Worm (Caenorhabditis elegans) whole organism, young adult: ENCODE results near the gene fbxb-75.

Experiments used
- B0019.2 ChIP-seq: fragments of 200-800 bp; sonication (Bioruptor generic); conservative IDR thresholded peaks from 2 replicates; pipeline ENCODE4 v1.3.6; 2022; ENCODE audit warnings: missing genetic modification reagents, missing genetic modification characterization, missing compliant biosample characterization
- B0261.1 ChIP-seq: sonication (generic microtip); optimal IDR thresholded peaks from 2 replicates; lab custom pipeline; 2016; ENCODE audit warnings: mild to moderate bottlenecking, missing genetic modification characterization, moderate library complexity, missing compliant biosample characterization
- D2030.7 ChIP-seq: fragments of 200-800 bp; sonication (Bioruptor generic); IDR thresholded peaks from 2 replicates; pipeline ENCODE4 v1.3.6; 2022; ENCODE audit warnings: missing genetic modification reagents, missing genetic modification characterization, missing compliant biosample characterization
- F22D6.2 ChIP-seq: sonication (generic microtip); optimal IDR thresholded peaks from 2 replicates; lab custom pipeline; 2016; ENCODE audit warnings: mild to moderate bottlenecking, missing genetic modification characterization, missing compliant biosample characterization
- F23B12.7 ChIP-seq: sonication (generic microtip); optimal IDR thresholded peaks from 2 replicates; lab custom pipeline; 2017; ENCODE audit warnings: missing genetic modification characterization, mild to moderate bottlenecking, missing compliant biosample characterization, antibody characterized with exemption, moderate library complexity; ENCODE audit not compliant: insufficient read depth
- F49E8.2 ChIP-seq: sonication (generic microtip); optimal IDR thresholded peaks from 3 replicates; lab custom pipeline; 2017; ENCODE audit warnings: missing genetic modification characterization, mild to moderate bottlenecking, missing compliant biosample characterization, antibody characterized with exemption, moderate library complexity; ENCODE audit not compliant: insufficient read depth
- K12H6.12 ChIP-seq: fragments of 200-800 bp; sonication (Bioruptor generic); optimal IDR thresholded peaks from 2 replicates; lab custom pipeline; 2018; ENCODE audit warnings: mild to moderate bottlenecking, missing genetic modification characterization, missing compliant biosample characterization
- T07F8.4 ChIP-seq: sonication (generic microtip); optimal IDR thresholded peaks from 2 replicates; lab custom pipeline; 2016; ENCODE audit warnings: mild to moderate bottlenecking, missing genetic modification characterization, moderate library complexity, missing compliant biosample characterization
- ZK185.1 ChIP-seq: sonication (generic microtip); optimal IDR thresholded peaks from 2 replicates; lab custom pipeline; 2016; ENCODE audit warnings: mild to moderate bottlenecking, missing genetic modification characterization, missing compliant biosample characterization; ENCODE audit not compliant: poor library complexity, severe bottlenecking
- akir-1 ChIP-seq: fragments of 200-800 bp; sonication (Bioruptor generic); optimal IDR thresholded peaks from 2 replicates; lab custom pipeline; 2018; ENCODE audit warnings: mild to moderate bottlenecking, missing genetic modification characterization, moderate library complexity, missing compliant biosample characterization
- atf-7 ChIP-seq: sonication (generic microtip); optimal IDR thresholded peaks from 2 replicates; lab custom pipeline; 2017; ENCODE audit warnings: mild to moderate bottlenecking, missing genetic modification characterization, missing compliant biosample characterization
- attf-5 ChIP-seq: fragments of 200-800 bp; sonication (Bioruptor generic); optimal IDR thresholded peaks from 2 replicates; lab custom pipeline; 2018; ENCODE audit warnings: mild to moderate bottlenecking, missing genetic modification characterization, missing compliant biosample characterization
- ccch-3 ChIP-seq: fragments of 200-800 bp; sonication (Bioruptor generic); optimal IDR thresholded peaks from 2 replicates; lab custom pipeline; 2018; ENCODE audit warnings: mild to moderate bottlenecking, missing genetic modification characterization, missing compliant biosample characterization
- cebp-1 ChIP-seq, 2 experiments: fragments of 200-800 bp in 1 of 2; sonication (Bioruptor generic) in 1 of 2; sonication (generic microtip) in 1 of 2; IDR thresholded peaks in 1 of 2; optimal IDR thresholded peaks in 1 of 2; 2 replicates each; pipeline versions ENCODE4 v1.3.6 to Lab custom; 2017 to 2022; ENCODE audit warnings: missing compliant biosample characterization in 2 of 2, missing genetic modification characterization in 2 of 2, mild to moderate bottlenecking in 1 of 2, missing genetic modification reagents in 1 of 2, moderate library complexity in 1 of 2
- ceh-100 ChIP-seq: fragments of 200-800 bp; sonication (Bioruptor generic); IDR thresholded peaks from 2 replicates; pipeline ENCODE4 v1.3.6; 2022; ENCODE audit warnings: missing genetic modification reagents, missing genetic modification characterization, missing compliant biosample characterization
- ceh-40 ChIP-seq: fragments of 200-800 bp; sonication (Bioruptor generic); IDR thresholded peaks from 2 replicates; pipeline ENCODE4 v1.3.6; 2022; ENCODE audit warnings: missing genetic modification characterization, missing compliant biosample characterization
- ceh-91 ChIP-seq: fragments of 200-800 bp; sonication (Bioruptor generic); IDR thresholded peaks from 2 replicates; pipeline ENCODE4 v1.3.6; 2022; ENCODE audit warnings: missing genetic modification reagents, missing genetic modification characterization, missing compliant biosample characterization
- chd-7 ChIP-seq: sonication (generic microtip); optimal IDR thresholded peaks from 2 replicates; lab custom pipeline; 2016; ENCODE audit warnings: mild to moderate bottlenecking, missing genetic modification characterization, moderate library complexity, missing compliant biosample characterization
- dox-1 ChIP-seq: fragments of 200-800 bp; sonication (Bioruptor generic); IDR thresholded peaks from 2 replicates; pipeline ENCODE4 v1.3.6; 2022; ENCODE audit warnings: missing genetic modification reagents, missing genetic modification characterization, missing compliant biosample characterization
- egl-18 ChIP-seq: fragments of 200-800 bp; sonication (Bioruptor generic); IDR thresholded peaks from 2 replicates; pipeline ENCODE4 v1.3.6; 2022; ENCODE audit warnings: missing genetic modification reagents, missing genetic modification characterization, missing compliant biosample characterization
- egl-44 ChIP-seq: fragments of 200-800 bp; sonication (Bioruptor generic); IDR thresholded peaks from 2 replicates; pipeline ENCODE4 v1.3.6; 2022; ENCODE audit warnings: missing genetic modification reagents, missing genetic modification characterization, missing compliant biosample characterization
- egrh-3 ChIP-seq: fragments of 200-800 bp; sonication (Bioruptor generic); IDR thresholded peaks from 2 replicates; pipeline ENCODE4 v1.3.6; 2022; ENCODE audit warnings: missing genetic modification reagents, missing genetic modification characterization, missing compliant biosample characterization
- ekl-4 ChIP-seq: fragments of 200-800 bp; sonication (Bioruptor generic); IDR thresholded peaks from 2 replicates; pipeline ENCODE4 v1.3.6; 2022; ENCODE audit warnings: missing genetic modification reagents, missing genetic modification characterization, missing compliant biosample characterization
- ets-4 ChIP-seq: fragments of 200-800 bp; sonication (Bioruptor generic); optimal IDR thresholded peaks from 2 replicates; lab custom pipeline; 2018; ENCODE audit warnings: mild to moderate bottlenecking, missing genetic modification characterization, missing compliant biosample characterization
- fkh-3 ChIP-seq: sonication (generic microtip); optimal IDR thresholded peaks from 2 replicates; lab custom pipeline; 2016; ENCODE audit warnings: mild to moderate bottlenecking, missing genetic modification characterization, missing compliant biosample characterization
- hlh-26 ChIP-seq: fragments of 200-800 bp; sonication (Bioruptor generic); conservative IDR thresholded peaks from 2 replicates; pipeline ENCODE4 v1.3.6; 2022; ENCODE audit warnings: missing genetic modification reagents, missing genetic modification characterization, missing compliant biosample characterization
- hmg-1.2 ChIP-seq: fragments of 200-800 bp; sonication (Bioruptor generic); IDR thresholded peaks from 2 replicates; pipeline ENCODE4 v1.3.6; 2022; ENCODE audit warnings: missing genetic modification reagents, missing genetic modification characterization, missing compliant biosample characterization
- lag-1 ChIP-seq: fragments of 200-800 bp; sonication (Bioruptor generic); IDR thresholded peaks from 2 replicates; pipeline ENCODE4 v1.3.6; 2022; ENCODE audit warnings: missing genetic modification reagents, missing genetic modification characterization, missing compliant biosample characterization
- lin-26 ChIP-seq: fragments of 200-800 bp; sonication (Bioruptor generic); IDR thresholded peaks from 2 replicates; pipeline ENCODE4 v1.3.6; 2022; ENCODE audit warnings: missing genetic modification reagents, missing genetic modification characterization, missing compliant biosample characterization
- madf-10 ChIP-seq: sonication (generic microtip); optimal IDR thresholded peaks from 2 replicates; lab custom pipeline; 2016; ENCODE audit warnings: mild to moderate bottlenecking, missing genetic modification characterization, missing compliant biosample characterization
- madf-3 ChIP-seq: fragments of 200-800 bp; sonication (Bioruptor generic); IDR thresholded peaks from 2 replicates; pipeline ENCODE4 v1.3.6; 2022; ENCODE audit warnings: missing genetic modification reagents, missing genetic modification characterization, missing compliant biosample characterization
- madf-8 ChIP-seq: fragments of 200-800 bp; sonication (Bioruptor generic); conservative IDR thresholded peaks from 2 replicates; pipeline ENCODE4 v1.3.6; 2022; ENCODE audit warnings: missing genetic modification reagents, missing genetic modification characterization, missing compliant biosample characterization
- mcd-1 ChIP-seq: fragments of 200-800 bp; sonication (Bioruptor generic); IDR thresholded peaks from 2 replicates; pipeline ENCODE4 v1.3.6; 2022; ENCODE audit warnings: missing genetic modification reagents, missing genetic modification characterization, missing compliant biosample characterization
- mxl-1 ChIP-seq: sonication (generic microtip); optimal IDR thresholded peaks from 2 replicates; lab custom pipeline; 2016; ENCODE audit warnings: missing genetic modification characterization, missing compliant biosample characterization
- nhr-120 ChIP-seq: fragments of 200-800 bp; sonication (Bioruptor generic); IDR thresholded peaks from 2 replicates; pipeline ENCODE4 v1.3.6; 2022; ENCODE audit warnings: missing genetic modification characterization, missing compliant biosample characterization
- nhr-80 ChIP-seq: sonication (generic microtip); optimal IDR thresholded peaks from 2 replicates; lab custom pipeline; 2016; ENCODE audit warnings: missing genetic modification characterization, missing compliant biosample characterization
- pbrm-1 ChIP-seq: fragments of 200-800 bp; sonication (Bioruptor generic); IDR thresholded peaks from 2 replicates; pipeline ENCODE4 v1.3.6; 2022; ENCODE audit warnings: missing genetic modification reagents, missing genetic modification characterization, missing compliant biosample characterization
- pha-4 ChIP-seq: fragments of 150-350 bp; sonication (generic microtip); optimal IDR thresholded peaks from 2 replicates; lab custom pipeline; 2014; ENCODE audit warnings: missing biosample characterization, missing genetic modification reagents, missing genetic modification characterization
- repo-1 ChIP-seq: sonication (generic microtip); optimal IDR thresholded peaks from 2 replicates; lab custom pipeline; 2017; ENCODE audit warnings: mild to moderate bottlenecking, missing genetic modification characterization, missing compliant biosample characterization
- sdz-38 ChIP-seq: sonication (generic microtip); optimal IDR thresholded peaks from 2 replicates; lab custom pipeline; 2016; ENCODE audit warnings: missing genotype, missing genetic modification characterization, missing compliant biosample characterization
- tbp1 ChIP-seq: fragments of 200-800 bp; sonication (Bioruptor generic); optimal IDR thresholded peaks from 2 replicates; lab custom pipeline; 2018; ENCODE audit warnings: mild to moderate bottlenecking, missing genetic modification characterization, missing compliant biosample characterization
- tlf-1 ChIP-seq: fragments of 200-800 bp; sonication (Bioruptor generic); optimal IDR thresholded peaks from 2 replicates; lab custom pipeline; 2018; ENCODE audit warnings: mild to moderate bottlenecking, missing genetic modification characterization, missing compliant biosample characterization
- xnd-1 ChIP-seq: sonication (generic microtip); optimal IDR thresholded peaks from 2 replicates; lab custom pipeline; 2016; ENCODE audit warnings: missing genotype, missing genetic modification reagents, missing genetic modification characterization, missing compliant biosample characterization
- zfh-2 ChIP-seq: fragments of 200-800 bp; sonication (Bioruptor generic); conservative IDR thresholded peaks from 2 replicates; pipeline ENCODE4 v1.3.6; 2022; ENCODE audit warnings: missing genetic modification reagents, missing genetic modification characterization, missing compliant biosample characterization
- zim-3 ChIP-seq: sonication (generic microtip); optimal IDR thresholded peaks from 2 replicates; lab custom pipeline; 2017; ENCODE audit warnings: mild to moderate bottlenecking, missing genetic modification characterization, moderate library complexity, missing compliant biosample characterization
- ztf-25 ChIP-seq: fragments of 200-800 bp; sonication (Bioruptor generic); IDR thresholded peaks from 2 replicates; pipeline ENCODE4 v1.3.6; 2022; ENCODE audit warnings: missing genetic modification reagents, missing genetic modification characterization, missing compliant biosample characterization
- ztf-6 ChIP-seq: fragments of 200-800 bp; sonication (Bioruptor generic); IDR thresholded peaks from 2 replicates; pipeline ENCODE4 v1.3.6; 2022; ENCODE audit warnings: missing genetic modification reagents, missing genetic modification characterization, missing compliant biosample characterization

The fbxb-75 gene

DNA sequence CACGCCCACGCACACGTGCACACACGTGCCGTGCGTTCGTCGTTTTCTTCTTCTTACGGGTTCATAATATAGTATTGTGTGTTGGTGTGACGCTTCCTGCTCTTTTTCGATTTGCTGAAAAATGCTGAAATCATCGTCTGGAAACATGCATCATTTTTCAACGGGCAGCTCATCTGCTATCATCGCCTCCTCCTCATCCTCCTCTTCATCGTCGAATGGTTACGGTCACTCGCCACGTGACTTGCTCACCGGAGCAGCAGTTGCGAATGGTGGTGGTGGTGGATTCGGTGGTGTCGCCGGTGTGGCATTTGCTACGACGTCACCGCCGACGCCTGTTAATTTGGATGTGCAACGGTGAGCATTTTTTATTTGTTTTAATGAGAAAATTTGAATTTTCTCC lies 32.3 kb downstream of the fbxb-75 start (continued):
- TF ChIP-seq ekl-4 = no peak
- TF ChIP-seq nhr-120 (GFP tag; lab: Robert Waterston, UW) = no peak
- no peak for TF ChIP-seq hlh-26
- TF ChIP-seq, all 124 proteins: peak for 12

DNA sequence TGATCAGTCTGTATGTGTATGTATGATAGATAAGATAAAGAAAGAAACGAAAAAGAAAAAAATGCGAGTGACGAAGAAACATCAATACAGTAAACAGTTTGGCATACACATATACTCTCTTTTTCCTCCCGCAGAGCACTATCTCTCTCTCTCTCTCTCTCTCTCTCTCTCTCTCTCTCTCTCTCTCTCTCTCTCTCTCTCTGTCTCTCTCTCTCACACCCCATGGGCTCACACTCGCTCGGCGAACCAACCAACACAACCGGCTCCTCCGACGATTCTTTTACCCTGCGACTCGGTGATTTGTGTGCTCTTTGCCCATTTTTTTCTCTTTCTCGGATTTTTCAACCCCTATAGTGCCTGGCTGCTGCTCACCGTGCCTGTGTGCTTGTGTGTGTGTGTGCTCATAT lies 33.9 kb downstream of the fbxb-75 start:
- peak; percentile 63 for TF ChIP-seq hmg-1.2 (GFP tag; lab: Robert Waterston, UW)
- TF ChIP-seq B0019.2 = no peak
- peak; percentile 21 for TF ChIP-seq atf-7 (tag; lab: Kevin White, UChicago)
- TF ChIP-seq F22D6.2 = no peak
- peak; percentile 69 for TF ChIP-seq mcd-1
- 0 out of 2 replicates have a peak, but pooled peaks have one; percentile 17 for TF ChIP-seq lin-26 (GFP tag; lab: Robert Waterston, UW)
- TF ChIP-seq egrh-3 (GFP tag; lab: Robert Waterston, UW) = peak; percentile 77
- TF ChIP-seq chd-7 = no peak
- TF ChIP-seq egl-44 = no peak
- peak; percentile 61 for TF ChIP-seq ZK185.1 (tag; lab: Kevin White, UChicago)
- TF ChIP-seq nhr-80 (tag; lab: Kevin White, UChicago) = peak; percentile 60
- no peak for TF ChIP-seq pha-4
- TF ChIP-seq cebp-1 (GFP tag; IDR thresholded peaks at IDR 0.05; lab: Robert Waterston, UW) = no peak
- TF ChIP-seq cebp-1 (tag; optimal IDR thresholded peaks at IDR 0.05; lab: Kevin White, UChicago) = peak; percentile 25
- TF ChIP-seq dox-1 (GFP tag; lab: Robert Waterston, UW) = peak; percentile 76
- TF ChIP-seq tbp1 (GFP tag; lab: Kevin White, UChicago) = peak; percentile 34
- peak; percentile 11 for TF ChIP-seq K12H6.12
- no peak for TF ChIP-seq F23B12.7
- TF ChIP-seq lag-1 (GFP tag; lab: Robert Waterston, UW) = no peak
- TF ChIP-seq mxl-1 (tag; lab: Kevin White, UChicago) = no peak
- TF ChIP-seq zim-3 (tag; lab: Kevin White, UChicago) = no peak
- TF ChIP-seq F49E8.2 (tag; lab: Kevin White, UChicago) = no peak
- TF ChIP-seq D2030.7 (GFP tag; lab: Robert Waterston, UW) = no peak
- peak; percentile 93 for TF ChIP-seq zfh-2 (GFP tag; lab: Robert Waterston, UW)
- peak; percentile 16 for TF ChIP-seq madf-10
- TF ChIP-seq ets-4 (GFP tag; lab: Kevin White, UChicago) = peak; percentile 6
- TF ChIP-seq attf-5 (GFP tag; lab: Kevin White, UChicago) = peak; percentile 13
- TF ChIP-seq madf-3 (GFP tag; lab: Robert Waterston, UW) = no peak

DNA sequence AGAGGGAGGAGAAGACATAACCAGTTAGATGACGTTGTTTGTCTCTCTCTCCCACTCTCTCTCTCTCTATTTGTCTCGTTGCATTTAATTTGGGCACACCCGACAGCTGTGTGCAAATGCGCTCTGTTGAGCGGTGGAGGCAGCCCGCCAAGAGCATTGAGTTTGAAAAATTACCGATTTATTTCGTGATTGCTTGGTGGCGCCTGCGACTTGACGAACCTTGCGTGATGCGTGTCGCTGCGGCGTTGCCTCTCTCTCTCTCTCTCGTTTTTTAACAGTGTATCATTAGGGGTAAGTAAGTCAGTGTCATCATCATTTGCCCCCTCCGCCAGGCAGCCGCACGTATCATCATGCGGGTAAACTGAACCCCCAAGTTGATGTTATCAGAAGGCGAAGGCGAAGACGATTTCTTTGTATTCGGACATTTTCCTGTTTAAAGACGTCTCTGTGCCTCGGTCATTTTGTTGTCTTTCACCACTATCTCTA lies 34.9 kb downstream of the fbxb-75 start:
- TF ChIP-seq hlh-26 = no peak
- TF ChIP-seq pbrm-1 (GFP tag; lab: Robert Waterston, UW) = 0 out of 2 replicates have a peak, but pooled peaks have one; percentile 41
- no peak for TF ChIP-seq ztf-25 (GFP tag; lab: Robert Waterston, UW)
- no peak for TF ChIP-seq tlf-1 (GFP tag; lab: Kevin White, UChicago)
- TF ChIP-seq akir-1 = peak; percentile 62
- no peak for TF ChIP-seq sdz-38 (tag; lab: Kevin White, UChicago)
- no peak for TF ChIP-seq madf-3 (GFP tag; lab: Robert Waterston, UW)
- no peak for TF ChIP-seq B0261.1
- no peak for TF ChIP-seq xnd-1 (tag; lab: Kevin White, UChicago)
- TF ChIP-seq lin-26 (GFP tag; lab: Robert Waterston, UW) = peak; percentile 54; the same call in 1 of the 2 replicates
- TF ChIP-seq T07F8.4 (tag; lab: Kevin White, UChicago) = no peak
- TF ChIP-seq ceh-91 (GFP tag; lab: Robert Waterston, UW) = no peak
- no peak for TF ChIP-seq ceh-40 (GFP tag; lab: Robert Waterston, UW)
- no peak for TF ChIP-seq egl-18 (GFP tag; lab: Robert Waterston, UW)
- no peak for TF ChIP-seq fkh-3
- TF ChIP-seq ceh-100 (GFP tag; lab: Robert Waterston, UW) = no peak
- TF ChIP-seq ccch-3 (GFP tag; lab: Kevin White, UChicago) = no peak
- TF ChIP-seq repo-1 (tag; lab: Kevin White, UChicago) = no peak
- no peak for TF ChIP-seq madf-8 (GFP tag; lab: Robert Waterston, UW)
- no peak for TF ChIP-seq ztf-6 (GFP tag; lab: Robert Waterston, UW)
